Fruit fly (Drosophila melanogaster) whole organism, embryonic: ENCODE measurements around the gene CG11980.

Experiments
- CG15601 ChIP-seq: fragments of 200-800 bp; sonication (Bioruptor generic); optimal IDR thresholded peaks from 3 replicates; lab custom pipeline; 2019; ENCODE audit warnings: missing biosample characterization, mild to moderate bottlenecking, missing genetic modification characterization, moderate library complexity
- CG7928 ChIP-seq: fragments of 200-800 bp; sonication (Bioruptor generic); optimal IDR thresholded peaks from 2 replicates; lab custom pipeline; 2017; ENCODE audit warnings: missing biosample characterization, mild to moderate bottlenecking, missing genetic modification characterization
- CG9727 ChIP-seq: fragments of 200-800 bp; sonication (Bioruptor generic); optimal IDR thresholded peaks from 3 replicates; lab custom pipeline; 2017; ENCODE audit warnings: missing biosample characterization, mild to moderate bottlenecking, missing genetic modification characterization
- Camta ChIP-seq: fragments of 200-800 bp; sonication (Bioruptor generic); optimal IDR thresholded peaks from 2 replicates; lab custom pipeline; 2016; ENCODE audit warnings: missing biosample characterization, missing genetic modification characterization
- croc ChIP-seq: fragments of 200-800 bp; sonication (Bioruptor generic); conservative IDR thresholded peaks from 3 replicates; pipeline ENCODE4 v1.3.6; 2022; ENCODE audit warnings: missing biosample characterization, missing genetic modification characterization
- ken ChIP-seq: fragments of 200-800 bp; sonication (Bioruptor generic); IDR thresholded peaks from 3 replicates; pipeline ENCODE4 v1.3.6; 2022; ENCODE audit warnings: missing biosample characterization, missing genetic modification characterization

- TF ChIP-seq CG9727 (GFP tag; lab: Kevin White, UChicago), result peak; percentile 80
- peak; percentile 61 for TF ChIP-seq CG15601 (tag; lab: Kevin White, UChicago)
- peak; percentile 81 for TF ChIP-seq Camta (GFP tag; lab: Kevin White, UChicago)
- peak; percentile 90 for TF ChIP-seq ken (GFP tag; lab: Robert Waterston, UW)
- TF ChIP-seq croc (GFP tag; lab: Robert Waterston, UW), result peak; percentile 78
- TF ChIP-seq CG7928 (GFP tag; lab: Kevin White, UChicago), result peak; percentile 63
Measured at dm6 chr3R:9031797-9032418, 28.1 kb downstream of the CG11980 start.
